Worm (Caenorhabditis elegans): ENCODE measurements around the gene M01A8.1.

Gene M01A8.1

ce11 chrIII:9256961-9257360 lies at the start of gene M01A8.1:
TSS of gene M01A8.1 (plus strand) at chrIII:9257261.
- TF ChIP-seq unc-120 (tag; optimal IDR thresholded peaks at IDR 0.05; ENCODE audit: poor library complexity, severe bottlenecking), result no peak
- no peak for TF ChIP-seq unc-62 (GFP tag; optimal IDR thresholded peaks at IDR 0.05)
- no peak for TF ChIP-seq pha-4 (tag; optimal IDR thresholded peaks at IDR 0.05)
- no peak for TF ChIP-seq nhr-76 (tag; optimal IDR thresholded peaks at IDR 0.05)
- TF ChIP-seq nhr-28 (tag; optimal IDR thresholded peaks at IDR 0.05), result no peak
- TF ChIP-seq lin-13 (tag; optimal IDR thresholded peaks at IDR 0.05), result no peak
- no peak for TF ChIP-seq tbx-8 (GFP tag; optimal IDR thresholded peaks at IDR 0.05)
- TF ChIP-seq elt-1 (tag; optimal IDR thresholded peaks at IDR 0.05; ENCODE audit: borderline replicate concordance, insufficient read depth), result no peak
- TF ChIP-seq cnd-1 (tag; optimal IDR thresholded peaks at IDR 0.05), result no peak
- TF ChIP-seq elt-3 (tag; optimal IDR thresholded peaks at IDR 0.05), result no peak
- TF ChIP-seq sem-2 (GFP tag; optimal IDR thresholded peaks at IDR 0.05), result no peak
- no peak for TF ChIP-seq ceh-83 (GFP tag; optimal IDR thresholded peaks at IDR 0.05)
- no peak for TF ChIP-seq unc-39 (tag; optimal IDR thresholded peaks at IDR 0.05)
- no peak for TF ChIP-seq sptf-1 (tag; optimal IDR thresholded peaks at IDR 0.05)
- TF ChIP-seq lsy-2 (tag; optimal IDR thresholded peaks at IDR 0.05), result no peak
- TF ChIP-seq M03D4.4 (tag; optimal IDR thresholded peaks at IDR 0.05), result no peak

ce11 chrIII:9215367-9215766 lies 41.7 kb upstream of the M01A8.1 start, which contains the start of gene npr-29:
TSS of gene npr-29 (minus strand) at chrIII:9215467.
- no peak for TF ChIP-seq snpc-4 (tag; optimal IDR thresholded peaks at IDR 0.05)
- no peak for TF ChIP-seq tbx-8 (GFP tag; optimal IDR thresholded peaks at IDR 0.05)
- no peak for TF ChIP-seq zip-8 (tag; optimal IDR thresholded peaks at IDR 0.05)
- no peak for TF ChIP-seq mab-5 (tag; optimal IDR thresholded peaks at IDR 0.05)
- no peak for TF ChIP-seq hlh-1 (tag; optimal IDR thresholded peaks at IDR 0.05)
- TF ChIP-seq ceh-39 (tag; optimal IDR thresholded peaks at IDR 0.05), result no peak
- no peak for TF ChIP-seq unc-62 (GFP tag; optimal IDR thresholded peaks at IDR 0.05)
- no peak for TF ChIP-seq nhr-2 (tag; optimal IDR thresholded peaks at IDR 0.05)
- no peak for TF ChIP-seq sem-2 (GFP tag; optimal IDR thresholded peaks at IDR 0.05)
- no peak for TF ChIP-seq ham-2 (GFP tag; optimal IDR thresholded peaks at IDR 0.05)
- TF ChIP-seq flh-1 (GFP tag; optimal IDR thresholded peaks at IDR 0.05), result no peak
- TF ChIP-seq lin-32 (GFP tag; optimal IDR thresholded peaks at IDR 0.05), result no peak
- TF ChIP-seq ces-1 (GFP tag; optimal IDR thresholded peaks at IDR 0.05), result no peak
- TF ChIP-seq elt-1 (tag; optimal IDR thresholded peaks at IDR 0.05; ENCODE audit: borderline replicate concordance, insufficient read depth), result no peak
- TF ChIP-seq lsy-2 (tag; optimal IDR thresholded peaks at IDR 0.05), result no peak
- no peak for TF ChIP-seq unc-120 (tag; optimal IDR thresholded peaks at IDR 0.05; ENCODE audit: poor library complexity, severe bottlenecking)
- no peak for TF ChIP-seq mls-2 (tag; optimal IDR thresholded peaks at IDR 0.05)

- TF ChIP-seq tbx-8 (GFP tag; optimal IDR thresholded peaks at IDR 0.05), result no peak
- peak; percentile 68 for TF ChIP-seq ceh-83 (GFP tag; optimal IDR thresholded peaks at IDR 0.05)
- TF ChIP-seq snpc-4 (tag; optimal IDR thresholded peaks at IDR 0.05), result no peak
These were observed 32.1 kb upstream of the M01A8.1 start for ce11 chrIII:9224986-9225385.

- no peak for TF ChIP-seq elt-3 (tag; optimal IDR thresholded peaks at IDR 0.05)
- TF ChIP-seq lin-13 (tag; optimal IDR thresholded peaks at IDR 0.05), result peak; percentile 10
- TF ChIP-seq lsy-2 (tag; optimal IDR thresholded peaks at IDR 0.05), result no peak
- no peak for TF ChIP-seq ztf-11 (tag; optimal IDR thresholded peaks at IDR 0.05)
- TF ChIP-seq mep-1 (tag; optimal IDR thresholded peaks at IDR 0.05), result peak; percentile 24
- no peak for TF ChIP-seq hlh-1 (tag; optimal IDR thresholded peaks at IDR 0.05)
These were observed 28.9 kb upstream of the M01A8.1 start for ce11 chrIII:9228190-9228589.

ce11 chrIII:9228722-9229121 lies 28.3 kb upstream of the M01A8.1 start, which contains the start of gene rnr-1:
TSS of gene rnr-1 (minus strand) at chrIII:9228798.
- TF ChIP-seq unc-120 (tag; optimal IDR thresholded peaks at IDR 0.05; ENCODE audit: poor library complexity, severe bottlenecking) (no peak), pha-4 (tag; optimal IDR thresholded peaks at IDR 0.05) (no peak), mls-2 (tag; optimal IDR thresholded peaks at IDR 0.05) (no peak), snpc-4 (tag; optimal IDR thresholded peaks at IDR 0.05) (no peak), nhr-12 (tag; optimal IDR thresholded peaks at IDR 0.05) (no peak), sptf-1 (tag; optimal IDR thresholded peaks at IDR 0.05) (no peak), nhr-28 (tag; optimal IDR thresholded peaks at IDR 0.05) (no peak)

ce11 chrIII:9231173-9231572 lies 25.9 kb upstream of the M01A8.1 start, which contains the start of gene T23G5.3:
TSS of gene T23G5.3 (minus strand) at chrIII:9231273.
- no peak for TF ChIP-seq sptf-1 (tag; optimal IDR thresholded peaks at IDR 0.05)
- TF ChIP-seq nhr-237 (tag; optimal IDR thresholded peaks at IDR 0.05), result no peak
- no peak for TF ChIP-seq cnd-1 (tag; optimal IDR thresholded peaks at IDR 0.05)
- no peak for TF ChIP-seq lin-32 (GFP tag; optimal IDR thresholded peaks at IDR 0.05)
- no peak for TF ChIP-seq blmp-1 (tag; optimal IDR thresholded peaks at IDR 0.05)
- no peak for TF ChIP-seq lin-13 (tag; optimal IDR thresholded peaks at IDR 0.05)
- no peak for TF ChIP-seq nhr-76 (tag; optimal IDR thresholded peaks at IDR 0.05)
- no peak for TF ChIP-seq tbx-8 (GFP tag; optimal IDR thresholded peaks at IDR 0.05)
- no peak for TF ChIP-seq ham-2 (GFP tag; optimal IDR thresholded peaks at IDR 0.05)
- TF ChIP-seq ceh-39 (tag; optimal IDR thresholded peaks at IDR 0.05), result no peak
- no peak for TF ChIP-seq flh-1 (GFP tag; optimal IDR thresholded peaks at IDR 0.05)

Data from whole organism, mixed stage, embryonic.